Worm (Caenorhabditis elegans): Measurements from ENCODE around the gene W09G12.9.

DNA sequence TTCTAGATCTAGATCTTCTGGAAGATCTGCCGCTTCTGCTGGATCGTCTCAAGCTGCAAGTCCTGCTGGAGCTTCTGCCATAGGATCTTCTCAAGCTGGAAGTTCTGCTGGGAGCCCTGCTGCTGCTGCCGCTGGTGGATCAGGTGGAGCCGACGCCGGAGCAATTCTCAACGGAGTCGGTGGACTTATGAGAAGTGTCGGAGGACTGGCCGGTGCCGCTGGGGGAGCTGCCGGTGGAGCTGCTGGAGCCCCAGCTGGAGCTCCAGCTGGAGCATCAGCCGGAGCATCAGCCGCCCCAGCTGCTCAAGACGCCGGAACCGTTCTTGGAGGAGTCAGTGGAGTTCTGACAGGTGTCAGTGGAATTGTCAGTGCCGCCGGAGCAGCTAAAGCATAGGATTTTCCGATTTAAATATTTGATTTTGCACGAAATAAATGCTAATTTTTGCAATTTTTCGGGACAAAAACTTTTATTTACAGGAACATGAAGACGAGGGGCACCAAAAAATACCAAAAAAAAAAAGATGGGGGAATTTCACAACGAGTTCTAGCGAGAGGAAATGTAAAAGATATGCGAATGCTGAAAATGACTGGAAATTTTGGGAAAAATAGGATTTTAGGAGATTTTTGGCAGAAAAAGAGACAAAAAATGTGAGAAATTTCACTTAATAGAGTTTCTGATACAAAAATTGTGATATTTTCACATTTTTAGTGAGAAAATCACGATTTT is 16.2 kb downstream of the W09G12.9 start:
- TF ChIP-seq him-1 (tag; optimal IDR thresholded peaks at IDR 0.05) (no peak), dao-5 (tag; optimal IDR thresholded peaks at IDR 0.05) (no peak), W03F9.2 (tag; optimal IDR thresholded peaks at IDR 0.05) (no peak)

Measured in whole organism, L4/young adult.